Fruit fly (Drosophila melanogaster) whole organism, embryonic: ENCODE results near the gene Sodh2.
A peak's percentile ranks its signal among the peaks of the same experiment; 100 is the strongest.

Source experiments
- Asciz ChIP-seq: fragments of 200-800 bp; sonication (Bioruptor generic); optimal IDR thresholded peaks from 2 replicates; lab custom pipeline; 2017; ENCODE audit warnings: missing biosample characterization, mild to moderate bottlenecking, missing genetic modification characterization, missing genetic modification reagents
- CG10321 ChIP-seq: fragments of 200-800 bp; sonication (Bioruptor generic); IDR thresholded peaks from 2 replicates; pipeline ENCODE4 v1.3.6; 2022; ENCODE audit warnings: missing biosample characterization, missing genetic modification characterization
- CG11085 ChIP-seq: fragments of 200-800 bp; sonication (Bioruptor generic); IDR thresholded peaks from 2 replicates; pipeline ENCODE4 v1.3.6; 2022; ENCODE audit warnings: missing biosample characterization, missing genetic modification characterization
- CG12299 ChIP-seq: fragments of 200-800 bp; sonication (Bioruptor generic); optimal IDR thresholded peaks from 2 replicates; lab custom pipeline; 2018; ENCODE audit warnings: missing biosample characterization, mild to moderate bottlenecking, missing genetic modification characterization
- CG1233 ChIP-seq: fragments of 200-800 bp; sonication (Bioruptor generic); optimal IDR thresholded peaks from 4 replicates; lab custom pipeline; 2018; ENCODE audit warnings: missing biosample characterization, mild to moderate bottlenecking, missing genetic modification characterization
- CG13123 ChIP-seq: fragments of 200-800 bp; sonication (Bioruptor generic); optimal IDR thresholded peaks from 2 replicates; lab custom pipeline; 2016; ENCODE audit warnings: missing biosample characterization, missing genetic modification characterization
- CG13287 ChIP-seq: fragments of 200-800 bp; sonication (Bioruptor generic); IDR thresholded peaks from 2 replicates; pipeline ENCODE4 v1.3.6; 2022; ENCODE audit warnings: missing biosample characterization, missing genetic modification characterization; ENCODE audit not compliant: partially characterized antibody
- CG13296 ChIP-seq: fragments of 200-800 bp; sonication (Bioruptor generic); optimal IDR thresholded peaks from 3 replicates; lab custom pipeline; 2018; ENCODE audit warnings: missing biosample characterization, mild to moderate bottlenecking, missing genetic modification characterization
- CG17912 ChIP-seq: fragments of 200-800 bp; sonication (Bioruptor generic); optimal IDR thresholded peaks from 2 replicates; lab custom pipeline; 2018; ENCODE audit warnings: missing biosample characterization, mild to moderate bottlenecking, missing genetic modification characterization
- CG1792 ChIP-seq: fragments of 200-800 bp; sonication (Bioruptor generic); optimal IDR thresholded peaks from 2 replicates; lab custom pipeline; 2016; ENCODE audit warnings: missing biosample characterization, missing genetic modification characterization
- CG31441 ChIP-seq: fragments of 200-800 bp; sonication (Bioruptor generic); IDR thresholded peaks from 2 replicates; pipeline ENCODE4 v1.3.6; 2022; ENCODE audit warnings: missing biosample characterization, missing genetic modification characterization
- CG32532 ChIP-seq: fragments of 200-800 bp; sonication (Bioruptor generic); IDR thresholded peaks from 2 replicates; pipeline ENCODE4 v1.3.6; 2022; ENCODE audit warnings: missing biosample characterization, missing genetic modification characterization
- CG32767 ChIP-seq: fragments of 200-800 bp; sonication (Bioruptor generic); IDR thresholded peaks from 2 replicates; pipeline ENCODE4 v1.3.6; 2022; ENCODE audit warnings: missing biosample characterization, missing genetic modification characterization
- CG33557 ChIP-seq: fragments of 200-800 bp; sonication (Bioruptor generic); optimal IDR thresholded peaks from 2 replicates; lab custom pipeline; 2019; ENCODE audit warnings: missing biosample characterization, mild to moderate bottlenecking, missing genetic modification characterization, moderate library complexity
- CG3407 ChIP-seq: fragments of 200-800 bp; sonication (Bioruptor generic); optimal IDR thresholded peaks from 2 replicates; lab custom pipeline; 2018; ENCODE audit warnings: missing biosample characterization, mild to moderate bottlenecking, missing genetic modification characterization
- CG3726 ChIP-seq: fragments of 200-800 bp; sonication (Bioruptor generic); IDR thresholded peaks from 3 replicates; pipeline ENCODE4, ENCODE4 v1.3.6; 2022; ENCODE audit warnings: missing biosample characterization, missing genetic modification characterization
- CG6654 ChIP-seq: fragments of 200-800 bp; sonication (Bioruptor generic); optimal IDR thresholded peaks from 2 replicates; lab custom pipeline; 2017; ENCODE audit warnings: missing biosample characterization, mild to moderate bottlenecking, missing genetic modification characterization
- CG7745 ChIP-seq: fragments of 200-800 bp; sonication (Bioruptor generic); optimal IDR thresholded peaks from 2 replicates; lab custom pipeline; 2018; ENCODE audit warnings: missing biosample characterization, mild to moderate bottlenecking, missing genetic modification characterization, moderate library complexity
- CG7928 ChIP-seq: fragments of 200-800 bp; sonication (Bioruptor generic); optimal IDR thresholded peaks from 2 replicates; lab custom pipeline; 2017; ENCODE audit warnings: missing biosample characterization, mild to moderate bottlenecking, missing genetic modification characterization
- CG9797 ChIP-seq: fragments of 200-800 bp; sonication (Bioruptor generic); optimal IDR thresholded peaks from 3 replicates; lab custom pipeline; 2018; ENCODE audit warnings: missing biosample characterization, mild to moderate bottlenecking, missing genetic modification characterization
- ERR ChIP-seq: fragments of 200-800 bp; sonication (Bioruptor generic); optimal IDR thresholded peaks from 2 replicates; lab custom pipeline; 2016; ENCODE audit warnings: missing biosample characterization, missing genetic modification characterization
- Fer1 ChIP-seq: fragments of 200-800 bp; sonication (Bioruptor generic); optimal IDR thresholded peaks from 2 replicates; lab custom pipeline; 2017; ENCODE audit warnings: missing biosample characterization, mild to moderate bottlenecking, missing genetic modification characterization
- Fer3 ChIP-seq: fragments of 200-800 bp; sonication (Bioruptor generic); optimal IDR thresholded peaks from 2 replicates; lab custom pipeline; 2018; ENCODE audit warnings: missing biosample characterization, mild to moderate bottlenecking, missing genetic modification characterization, moderate library complexity
- GATAe ChIP-seq: fragments of 200-800 bp; sonication (Bioruptor generic); conservative IDR thresholded peaks from 2 replicates; pipeline ENCODE4 v1.3.6; 2022; ENCODE audit warnings: missing biosample characterization, missing genetic modification characterization
- MTF-1 ChIP-seq: fragments of 200-800 bp; sonication (Bioruptor generic); optimal IDR thresholded peaks from 2 replicates; lab custom pipeline; 2018; ENCODE audit warnings: missing biosample characterization, mild to moderate bottlenecking, missing genetic modification characterization, borderline replicate concordance
- Med ChIP-seq: fragments of 200-800 bp; sonication (Bioruptor generic); peaks from one replicate; lab custom pipeline; 2016; ENCODE audit warnings: missing biosample characterization, missing genetic modification characterization, mild to moderate bottlenecking, inconsistent platforms, moderate library complexity
- Nf-YC ChIP-seq: fragments of 200-800 bp; optimal IDR thresholded peaks from 3 replicates; lab custom pipeline; 2019; ENCODE audit warnings: missing biosample characterization, mild to moderate bottlenecking, missing genetic modification characterization, moderate library complexity
- Pdp1 ChIP-seq, 2 experiments: fragments of 200-800 bp; sonication (Bioruptor generic); optimal IDR thresholded peaks; 3 replicates each; lab custom pipeline; 2016; ENCODE audit warnings: missing biosample characterization in 2 of 2, missing genetic modification characterization in 2 of 2, mild to moderate bottlenecking in 1 of 2, moderate library complexity in 1 of 2
- Poxn ChIP-seq: fragments of 200-800 bp; sonication (Bioruptor generic); IDR thresholded peaks from 2 replicates; pipeline ENCODE4 v1.3.6; 2022; ENCODE audit warnings: missing biosample characterization, missing genetic modification characterization
- Six4 ChIP-seq: fragments of 200-800 bp; sonication (Bioruptor generic); optimal IDR thresholded peaks from 2 replicates; lab custom pipeline; 2016; ENCODE audit warnings: missing biosample characterization, missing genetic modification characterization
- Sry-β ChIP-seq: fragments of 200-800 bp; sonication (Bioruptor generic); optimal IDR thresholded peaks from 2 replicates; lab custom pipeline; 2018; ENCODE audit warnings: missing biosample characterization, mild to moderate bottlenecking, missing genetic modification characterization, moderate library complexity
- Taf1 ChIP-seq: fragments of 200-800 bp; sonication (Bioruptor generic); IDR thresholded peaks from 2 replicates; pipeline ENCODE4 v1.3.6; 2022; ENCODE audit warnings: missing biosample characterization, missing genetic modification characterization
- amos ChIP-seq: fragments of 200-800 bp; sonication (Bioruptor generic); IDR thresholded peaks from 2 replicates; pipeline ENCODE4 v1.3.6; 2022; ENCODE audit warnings: missing biosample characterization, missing genetic modification characterization; ENCODE audit not compliant: partially characterized antibody
- cad ChIP-seq: fragments of >200 bp; optimal IDR thresholded peaks from 2 replicates; lab custom pipeline; 2017; ENCODE audit warnings: missing biosample characterization, missing genetic modification characterization
- cwo ChIP-seq: fragments of 200-800 bp; sonication (Bioruptor generic); optimal IDR thresholded peaks from 3 replicates; lab custom pipeline; 2017; ENCODE audit warnings: missing biosample characterization, missing genetic modification characterization, mild to moderate bottlenecking, moderate library complexity, missing genetic modification reagents
- dan ChIP-seq: fragments of 200-800 bp; sonication (Bioruptor generic); IDR thresholded peaks from 2 replicates; pipeline ENCODE4 v1.3.6; 2022; ENCODE audit warnings: missing biosample characterization, missing genetic modification characterization
- dati ChIP-seq: fragments of 200-800 bp; sonication (Bioruptor generic); IDR thresholded peaks from 2 replicates; pipeline ENCODE4 v1.3.6; 2022; ENCODE audit warnings: missing biosample characterization, missing genetic modification characterization
- dysf ChIP-seq: fragments of 200-800 bp; sonication (Bioruptor generic); IDR thresholded peaks from 3 replicates; pipeline ENCODE4 v1.3.6; 2022; ENCODE audit warnings: missing biosample characterization, missing genetic modification characterization
- klu ChIP-seq: fragments of 200-800 bp; sonication (Bioruptor generic); IDR thresholded peaks from 2 replicates; pipeline ENCODE4 v1.3.6; 2022; ENCODE audit warnings: missing biosample characterization, missing genetic modification characterization
- lov ChIP-seq, 2 experiments: fragments of 200-800 bp in 1 of 2; fragments of >200 bp in 1 of 2; sonication (Bioruptor generic) in 1 of 2; IDR thresholded peaks in 1 of 2; optimal IDR thresholded peaks in 1 of 2; 2 replicates in 1 of 2; 3 replicates in 1 of 2; pipeline versions ENCODE4 v1.3.6 to Lab custom; 2017 to 2022; ENCODE audit warnings: missing biosample characterization in 1 of 2, missing genetic modification characterization in 1 of 2
- luna ChIP-seq: fragments of 200-800 bp; sonication (Bioruptor generic); optimal IDR thresholded peaks from 2 replicates; lab custom pipeline; 2016; ENCODE audit warnings: missing biosample characterization, missing genetic modification characterization
- nau ChIP-seq: fragments of 200-800 bp; sonication (Bioruptor generic); optimal IDR thresholded peaks from 3 replicates; lab custom pipeline; 2017; ENCODE audit warnings: missing biosample characterization, mild to moderate bottlenecking, missing genetic modification characterization, missing genetic modification reagents
- nmo ChIP-seq: fragments of 200-800 bp; sonication (Bioruptor generic); optimal IDR thresholded peaks from 2 replicates; lab custom pipeline; 2018; ENCODE audit warnings: missing biosample characterization, mild to moderate bottlenecking, missing genetic modification characterization, moderate library complexity
- peb ChIP-seq: fragments of 200-800 bp; sonication (Bioruptor generic); IDR thresholded peaks from 2 replicates; pipeline ENCODE4 v1.3.6; 2022; ENCODE audit warnings: missing biosample characterization, missing genetic modification characterization
- pfk ChIP-seq: fragments of 200-800 bp; sonication (Bioruptor generic); optimal IDR thresholded peaks from 2 replicates; lab custom pipeline; 2018; ENCODE audit warnings: missing biosample characterization, mild to moderate bottlenecking, missing genetic modification characterization, moderate library complexity
- pros ChIP-seq: fragments of 200-800 bp; sonication (Bioruptor generic); optimal IDR thresholded peaks from 3 replicates; lab custom pipeline; 2019; ENCODE audit warnings: missing biosample characterization, mild to moderate bottlenecking, missing genetic modification characterization, moderate library complexity
- tap ChIP-seq: fragments of 200-800 bp; optimal IDR thresholded peaks from 3 replicates; lab custom pipeline; 2019; ENCODE audit warnings: missing biosample characterization, mild to moderate bottlenecking, missing genetic modification characterization, moderate library complexity
- tna ChIP-seq: fragments of 200-800 bp; sonication (Bioruptor generic); IDR thresholded peaks from 2 replicates; pipeline ENCODE4 v1.3.6; 2022; ENCODE audit warnings: missing biosample characterization, missing genetic modification characterization; ENCODE audit not compliant: partially characterized antibody
- twi ChIP-seq: fragments of 200-800 bp; optimal IDR thresholded peaks from 2 replicates; lab custom pipeline; 2019; ENCODE audit warnings: missing biosample characterization, mild to moderate bottlenecking, missing genetic modification characterization, moderate library complexity
- usp ChIP-seq: fragments of >200 bp; optimal IDR thresholded peaks from 2 replicates; lab custom pipeline; 2017; ENCODE audit warnings: missing biosample characterization, missing genetic modification characterization

The Sodh2 gene

DNA sequence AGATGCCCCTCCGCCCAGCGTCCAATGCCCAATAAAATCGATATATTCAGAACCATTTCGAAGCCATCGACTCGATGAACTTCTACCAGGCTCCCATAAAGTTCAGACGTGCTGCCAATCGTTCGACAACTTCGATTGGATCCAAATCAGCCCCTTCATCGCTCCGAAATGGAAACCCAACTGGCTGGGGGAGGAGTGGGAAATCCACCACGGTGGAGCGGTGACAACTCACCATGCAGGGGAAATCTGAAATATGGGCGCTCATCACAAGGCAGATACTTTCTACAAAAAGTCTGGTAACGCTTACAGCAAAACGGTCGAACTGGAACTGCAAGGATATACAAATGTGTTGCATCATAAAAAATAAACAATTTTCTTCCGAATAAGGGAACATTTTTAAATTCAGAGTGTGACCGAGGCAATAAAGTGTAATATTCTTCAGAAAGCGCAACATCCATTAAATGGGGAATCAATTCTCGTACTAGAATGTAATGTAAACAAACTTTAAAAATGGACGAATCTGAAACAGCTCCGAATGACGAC lies 23.9 kb upstream of the Sodh2 start, which contains the start of gene CG4565 (continued):
- TF ChIP-seq CG1233 (GFP tag; lab: Kevin White, UChicago) (no peak), dysf (GFP tag; lab: Robert Waterston, UW) (no peak), CG7928 (GFP tag; lab: Kevin White, UChicago) (no peak), CG33557 (GFP tag; lab: Kevin White, UChicago) (no peak), tna (GFP tag; lab: Robert Waterston, UW) (peak; percentile 41; the same call in 1 of the 2 replicates), CG3726 (no peak), tap (tag; lab: Kevin White, UChicago) (no peak), nau (no peak), CG32532 (GFP tag; lab: Robert Waterston, UW) (no peak), CG13296 (GFP tag; lab: Kevin White, UChicago) (peak; percentile 27), CG6654 (GFP tag; lab: Kevin White, UChicago) (no peak), Fer1 (GFP tag; lab: Kevin White, UChicago) (peak; percentile 42), amos (GFP tag; lab: Robert Waterston, UW) (no peak), Asciz (no peak), CG31441 (GFP tag; lab: Robert Waterston, UW) (no peak), CG13287 (GFP tag; lab: Robert Waterston, UW) (peak; percentile 45), luna (GFP tag; lab: Kevin White, UChicago) (no peak), lov (optimal IDR thresholded peaks at IDR 0.05; lab: Kevin White, UChicago) (no peak), lov (GFP tag; IDR thresholded peaks at IDR 0.05; lab: Robert Waterston, UW) (no peak), CG1792 (GFP tag; lab: Kevin White, UChicago) (no peak), CG7745 (tag; lab: Kevin White, UChicago) (no peak), klu (no peak), ERR (no peak), CG32767 (GFP tag; lab: Robert Waterston, UW) (no peak), CG12299 (tag; lab: Kevin White, UChicago) (no peak), Taf1 (no peak), CG9797 (GFP tag; lab: Kevin White, UChicago) (peak; percentile 34), CG10321 (GFP tag; lab: Robert Waterston, UW) (no peak), peb (GFP tag; lab: Robert Waterston, UW) (no peak), dan (GFP tag; lab: Robert Waterston, UW) (no peak), CG3407 (GFP tag; lab: Kevin White, UChicago) (no peak), nmo (GFP tag; lab: Kevin White, UChicago) (peak; percentile 0), cwo (GFP tag; lab: Kevin White, UChicago) (no peak), CG11085 (GFP tag; lab: Robert Waterston, UW) (no peak), twi (tag; lab: Kevin White, UChicago) (no peak), cad (GFP tag; lab: Kevin White, UChicago) (no peak), dati (no peak), usp (GFP tag; lab: Kevin White, UChicago) (no peak), pfk (no peak), pros (peak; percentile 13), Med (peak; percentile 74), GATAe (no peak), Poxn (GFP tag; lab: Robert Waterston, UW) (no peak), Six4 (no peak), Sry-β (GFP tag; lab: Kevin White, UChicago) (no peak), Fer3 (tag; lab: Kevin White, UChicago) (no peak), MTF-1 (GFP tag; lab: Kevin White, UChicago) (no peak), Pdp1 (GFP tag; optimal IDR thresholded peaks at IDR 0.05; lab: Kevin White, UChicago) (peak in 1 of 2 experiments; percentile 82), CG17912 (no peak), CG13123 (no peak), Nf-YC (peak; percentile 87)
